Worm (Caenorhabditis elegans): ENCODE data around the gene F46G10.2.

DNA sequence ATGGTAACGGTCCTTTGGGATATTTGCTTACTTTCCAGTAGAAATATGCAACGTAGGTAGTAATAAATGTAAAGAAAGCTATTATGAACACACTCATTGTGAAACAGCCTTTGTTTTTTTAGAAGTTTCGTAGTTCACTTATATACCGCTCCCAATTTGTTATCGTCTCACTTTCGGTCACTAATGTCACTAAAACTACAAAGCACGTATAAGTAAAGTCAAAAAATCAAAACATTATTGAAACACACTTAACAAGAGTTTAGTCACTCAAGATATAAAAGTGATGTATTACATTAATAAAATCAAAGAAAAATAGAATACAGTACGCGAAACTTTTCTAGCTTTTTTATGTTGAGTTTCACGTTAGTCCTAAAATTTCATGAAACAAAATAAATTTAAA lies 48.7 kb upstream of the F46G10.2 start, which contains the start of gene cyp-14A3:
- TF ChIP-seq klf-2 (GFP tag; conservative IDR thresholded peaks at IDR 0.05), result no peak
- no peak for TF ChIP-seq ref-1 (GFP tag; conservative IDR thresholded peaks at IDR 0.05)
- TF ChIP-seq flt-1 (GFP tag; IDR thresholded peaks at IDR 0.05), result no peak
- TF ChIP-seq cog-1 (tag; optimal IDR thresholded peaks at IDR 0.05), result no peak
- TF ChIP-seq ztf-23 (GFP tag; IDR thresholded peaks at IDR 0.05), result no peak
- no peak for TF ChIP-seq T22C8.4 (GFP tag; IDR thresholded peaks at IDR 0.05)
- no peak for TF ChIP-seq ztf-29 (GFP tag; IDR thresholded peaks at IDR 0.05)
- no peak for TF ChIP-seq med-1 (GFP tag; optimal IDR thresholded peaks at IDR 0.05; ENCODE audit: insufficient read depth)

All from whole organism, midembryonic.